Fruit fly (Drosophila melanogaster): Measurements from ENCODE around the gene CG17732.

Gene CG17732

DNA sequence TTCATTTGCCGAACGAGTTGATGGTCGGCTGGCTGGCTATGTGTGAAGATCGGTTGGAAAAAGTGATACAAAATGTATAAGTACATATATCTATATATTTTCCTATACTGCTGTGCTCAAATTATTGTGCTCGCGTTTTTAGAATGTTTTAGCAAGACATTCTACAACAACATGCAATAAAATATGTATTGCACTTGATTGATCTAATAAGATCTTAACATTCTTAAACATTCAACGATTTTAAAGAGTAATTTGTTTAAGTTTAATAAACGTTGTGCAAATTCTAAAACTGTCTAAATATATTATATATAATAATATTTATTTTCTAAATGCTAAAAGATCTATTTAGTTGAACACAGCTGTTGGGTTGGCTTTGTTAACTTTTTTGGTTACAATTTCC, 41.1 kb upstream of the CG17732 start:
- TF ChIP-seq Sp1 (GFP tag; optimal IDR thresholded peaks at IDR 0.05) (no peak), tai (GFP tag; optimal IDR thresholded peaks at IDR 0.05) (no peak), rgr (GFP tag; optimal IDR thresholded peaks at IDR 0.05) (no peak), N (GFP tag; optimal IDR thresholded peaks at IDR 0.05) (no peak), woc (GFP tag; optimal IDR thresholded peaks at IDR 0.05) (no peak), ey (GFP tag; optimal IDR thresholded peaks at IDR 0.05) (no peak), Vsx2 (GFP tag; optimal IDR thresholded peaks at IDR 0.05; ENCODE audit: partially characterized antibody) (no peak), foxo (GFP tag; optimal IDR thresholded peaks at IDR 0.05) (no peak), HLH106 (tag; optimal IDR thresholded peaks at IDR 0.05) (no peak), Hnf4 (GFP tag; optimal IDR thresholded peaks at IDR 0.05) (no peak), jim (GFP tag; optimal IDR thresholded peaks at IDR 0.05) (no peak), br (GFP tag; optimal IDR thresholded peaks at IDR 0.05) (no peak), psq (GFP tag; optimal IDR thresholded peaks at IDR 0.05) (no peak), h (GFP tag; optimal IDR thresholded peaks at IDR 0.05) (no peak)

DNA sequence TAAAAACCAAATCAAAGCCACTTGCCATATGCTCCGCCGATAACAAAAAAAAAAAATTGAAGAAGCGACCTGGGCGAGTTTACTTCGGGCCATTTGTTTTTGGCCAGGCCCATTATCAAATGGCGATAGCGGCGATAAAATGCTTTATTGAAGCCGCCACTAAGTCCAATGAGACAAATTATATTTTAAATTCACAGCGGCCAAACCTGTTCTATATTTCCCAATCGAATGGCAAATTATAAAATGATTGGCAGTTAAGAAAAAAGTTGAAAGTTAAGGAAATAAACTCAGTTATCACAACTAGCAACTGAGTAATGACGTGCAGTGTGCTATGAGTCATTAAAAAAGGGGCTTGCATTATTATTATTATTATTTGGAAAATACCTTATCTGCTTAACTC, 40.3 kb upstream of the CG17732 start:
- TF ChIP-seq Dfd (GFP tag; optimal IDR thresholded peaks at IDR 0.05): no peak
- TF ChIP-seq HLH106 (tag; optimal IDR thresholded peaks at IDR 0.05): no peak
- no peak for TF ChIP-seq Sp1 (GFP tag; optimal IDR thresholded peaks at IDR 0.05)
- no peak for TF ChIP-seq Hr83 (GFP tag; optimal IDR thresholded peaks at IDR 0.05; ENCODE audit: poor library complexity, severe bottlenecking)
- TF ChIP-seq sv (GFP tag; optimal IDR thresholded peaks at IDR 0.05): no peak
- no peak for TF ChIP-seq h (GFP tag; optimal IDR thresholded peaks at IDR 0.05)
- TF ChIP-seq tai (GFP tag; optimal IDR thresholded peaks at IDR 0.05): no peak
- no peak for TF ChIP-seq CrebA (GFP tag; optimal IDR thresholded peaks at IDR 0.05; ENCODE audit: borderline replicate concordance)
- TF ChIP-seq OdsH (GFP tag; optimal IDR thresholded peaks at IDR 0.05): no peak
- TF ChIP-seq lola (GFP tag; optimal IDR thresholded peaks at IDR 0.05): no peak
- no peak for TF ChIP-seq sage (GFP tag; optimal IDR thresholded peaks at IDR 0.05)
- no peak for TF ChIP-seq woc (GFP tag; optimal IDR thresholded peaks at IDR 0.05)
- no peak for TF ChIP-seq GATAd (GFP tag; optimal IDR thresholded peaks at IDR 0.05)
- TF ChIP-seq fru (GFP tag; optimal IDR thresholded peaks at IDR 0.05): no peak
- TF ChIP-seq jim (GFP tag; optimal IDR thresholded peaks at IDR 0.05): no peak
- no peak for TF ChIP-seq CG9705 (GFP tag; optimal IDR thresholded peaks at IDR 0.05)
- no peak for TF ChIP-seq Hr78 (GFP tag; optimal IDR thresholded peaks at IDR 0.05)
- TF ChIP-seq Myc (optimal IDR thresholded peaks at IDR 0.05): no peak
- TF ChIP-seq usp (GFP tag; optimal IDR thresholded peaks at IDR 0.05): no peak

DNA sequence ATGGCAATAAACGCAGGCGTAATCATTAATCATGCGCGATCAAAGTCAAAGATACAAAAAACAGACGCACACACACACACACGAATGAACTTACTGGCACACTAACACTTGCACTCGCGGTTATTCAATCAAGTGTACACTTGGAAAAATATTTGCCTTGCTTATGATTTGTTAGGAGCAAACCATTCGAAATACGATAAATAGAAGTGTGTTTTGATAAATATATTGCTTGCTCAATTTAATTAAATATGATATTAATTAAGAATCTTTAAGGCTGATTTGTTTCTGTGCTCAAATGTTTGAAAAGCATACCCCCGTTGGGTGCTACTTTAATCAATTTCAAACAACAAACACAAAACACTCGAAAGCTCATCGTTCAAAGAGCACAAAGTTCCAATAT, 36.0 kb upstream of the CG17732 start:
- TF ChIP-seq Rel (GFP tag; optimal IDR thresholded peaks at IDR 0.05): no peak
- TF ChIP-seq Rel (tag; optimal IDR thresholded peaks at IDR 0.05): no peak
- peak; percentile 3 for TF ChIP-seq rgr (GFP tag; optimal IDR thresholded peaks at IDR 0.05)
- TF ChIP-seq Jra (GFP tag; optimal IDR thresholded peaks at IDR 0.05): no peak

DNA sequence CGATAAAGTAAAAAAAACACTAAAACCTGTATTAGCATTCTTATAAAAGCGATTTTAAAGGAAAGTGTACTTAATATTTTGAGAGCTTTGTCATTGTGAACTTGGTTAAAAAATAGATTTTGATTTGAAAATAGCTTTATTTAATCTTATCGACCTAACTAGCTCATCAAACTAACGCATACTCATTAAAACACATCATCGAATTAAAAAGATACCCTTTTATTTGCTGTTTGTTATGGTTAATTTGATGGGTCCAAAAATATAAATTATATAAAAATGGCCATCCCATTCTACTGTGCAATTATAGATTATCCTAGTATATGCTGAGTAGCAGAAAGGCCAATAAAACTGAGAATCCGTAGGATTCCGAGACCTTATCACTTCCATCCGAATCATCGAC, 30.4 kb upstream of the CG17732 start, which contains the start of gene CG32219:
Gene CG32219 (minus strand): TSS at position 101 of the 400 bp plus-strand sequence.
- TF ChIP-seq Dif (GFP tag; optimal IDR thresholded peaks at IDR 0.05; ENCODE audit: partially characterized antibody): no peak
- TF ChIP-seq psq (GFP tag; optimal IDR thresholded peaks at IDR 0.05): no peak
- no peak for TF ChIP-seq dsf (GFP tag; optimal IDR thresholded peaks at IDR 0.05; ENCODE audit: borderline replicate concordance)
- TF ChIP-seq Hr78 (GFP tag; optimal IDR thresholded peaks at IDR 0.05): no peak

DNA sequence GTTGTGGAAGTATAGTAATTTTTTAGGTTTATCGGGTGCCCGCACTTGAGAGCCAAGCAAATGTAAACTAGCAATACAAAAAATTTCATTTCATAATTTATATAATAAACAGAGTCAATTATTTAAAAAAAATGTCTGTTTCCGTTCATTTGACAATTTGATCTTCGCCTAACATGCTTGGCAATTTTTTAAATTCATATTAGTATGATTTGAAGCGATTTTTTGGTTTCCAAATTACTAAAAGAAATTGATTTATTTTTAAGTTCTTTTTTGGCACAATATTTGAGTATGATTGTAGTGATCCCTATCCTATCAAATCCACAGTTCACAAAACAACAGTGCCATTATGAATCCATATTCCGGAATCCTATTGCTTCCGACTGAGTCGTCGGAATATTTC, 29.6 kb upstream of the CG17732 start, which contains the start of gene CG34258:
Gene CG34258 (minus strand): TSS at position 101 of the 400 bp plus-strand sequence.
- TF ChIP-seq Hnf4 (GFP tag; optimal IDR thresholded peaks at IDR 0.05) (no peak), CrebA (GFP tag; optimal IDR thresholded peaks at IDR 0.05; ENCODE audit: borderline replicate concordance) (no peak), dl (GFP tag; optimal IDR thresholded peaks at IDR 0.05; ENCODE audit: insufficient read depth in 1 of 2, partially characterized antibody in 2 of 2) (no peak), pan (optimal IDR thresholded peaks at IDR 0.05) (no peak), Abd-B (GFP tag; optimal IDR thresholded peaks at IDR 0.05) (no peak), sv (GFP tag; optimal IDR thresholded peaks at IDR 0.05) (no peak)
